Fruit fly (Drosophila melanogaster): ENCODE measurements around the gene CG8312.
A peak's percentile ranks its signal among the peaks of the same experiment; 100 is the strongest.

CG8312 gene

dm6 chr3R:9591769-9592388 lies 770 bp downstream of the CG8312 start:
- no peak for TF ChIP-seq CG8159 (tag; optimal IDR thresholded peaks at IDR 0.05)
- TF ChIP-seq CG15710 (tag; optimal IDR thresholded peaks at IDR 0.05): no peak
- TF ChIP-seq CG12605 (GFP tag; IDR thresholded peaks at IDR 0.05): no peak
- no peak for TF ChIP-seq CG17806 (tag; optimal IDR thresholded peaks at IDR 0.05)
- no peak for TF ChIP-seq Ets98B (GFP tag; IDR thresholded peaks at IDR 0.05)
- TF ChIP-seq CG34367 (tag; optimal IDR thresholded peaks at IDR 0.05): no peak
- TF ChIP-seq CG4496 (GFP tag; IDR thresholded peaks at IDR 0.05): no peak
- TF ChIP-seq CG13204 (GFP tag; optimal IDR thresholded peaks at IDR 0.05): no peak
- no peak for TF ChIP-seq CG10348 (GFP tag; IDR thresholded peaks at IDR 0.05)
- no peak for TF ChIP-seq gl (tag; optimal IDR thresholded peaks at IDR 0.05)
- no peak for TF ChIP-seq D1 (tag; optimal IDR thresholded peaks at IDR 0.05)
- no peak for TF ChIP-seq rn (GFP tag; IDR thresholded peaks at IDR 0.05)
- TF ChIP-seq Snoo (tag; optimal IDR thresholded peaks at IDR 0.05): no peak
- TF ChIP-seq CG14655 (GFP tag; optimal IDR thresholded peaks at IDR 0.05): no peak
- TF ChIP-seq Pif1B (GFP tag; optimal IDR thresholded peaks at IDR 0.05): no peak
- no peak for TF ChIP-seq CG9948 (tag; optimal IDR thresholded peaks at IDR 0.05)
- no peak for TF ChIP-seq CG32121 (GFP tag; IDR thresholded peaks at IDR 0.05)
- no peak for TF ChIP-seq EcR (GFP tag; optimal IDR thresholded peaks at IDR 0.05)
- no peak for TF ChIP-seq fd96Ca (GFP tag; IDR thresholded peaks at IDR 0.05)

DNA sequence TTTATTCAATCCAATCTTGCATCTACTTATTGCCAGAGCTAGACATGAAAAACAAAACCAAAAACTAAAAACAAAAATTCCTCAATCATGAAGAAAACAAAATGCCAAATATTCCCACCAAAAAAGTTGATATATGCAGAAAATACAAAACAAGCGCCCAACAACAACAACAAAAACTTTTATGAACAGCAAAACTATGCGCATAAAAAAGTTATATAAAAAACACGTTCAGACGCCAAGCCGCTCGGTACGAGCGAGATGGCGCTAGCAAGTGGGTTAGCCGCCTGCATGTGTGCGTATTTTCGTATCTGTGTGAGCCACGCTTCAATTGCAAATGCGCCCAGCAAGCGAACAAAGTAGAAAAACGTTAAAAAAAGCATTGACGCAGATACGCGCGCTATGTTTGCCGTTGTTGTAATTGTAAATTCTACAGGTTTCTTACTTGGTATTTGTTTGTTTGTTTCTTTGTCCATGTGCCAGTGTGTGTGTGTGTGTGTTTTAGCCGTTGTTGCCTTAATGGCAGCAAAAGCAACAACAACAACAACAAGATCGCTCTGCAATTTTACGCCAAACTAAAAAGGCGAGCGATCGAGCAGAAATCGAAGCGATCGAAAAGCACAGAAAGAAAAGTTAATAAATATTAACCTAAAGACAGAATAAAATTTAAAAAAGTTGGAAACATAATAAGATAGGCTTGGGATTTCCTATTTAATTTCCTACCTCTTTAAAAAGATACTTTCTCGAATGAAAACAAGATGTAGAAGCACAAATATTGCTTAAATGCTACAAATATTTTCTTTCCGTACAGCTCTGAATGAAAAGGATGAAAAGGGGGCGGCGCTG lies 2.5 kb downstream of the CG8312 start:
- TF ChIP-seq Ets98B (GFP tag; IDR thresholded peaks at IDR 0.05): peak; percentile 73
- peak; percentile 81 for TF ChIP-seq CG32121 (GFP tag; IDR thresholded peaks at IDR 0.05)
- no peak for TF ChIP-seq D1 (tag; optimal IDR thresholded peaks at IDR 0.05)
- TF ChIP-seq CG9948 (tag; optimal IDR thresholded peaks at IDR 0.05): peak; percentile 87
- peak; percentile 48 for TF ChIP-seq gl (tag; optimal IDR thresholded peaks at IDR 0.05)
- peak; percentile 56 for TF ChIP-seq Pif1B (GFP tag; optimal IDR thresholded peaks at IDR 0.05)
- no peak for TF ChIP-seq Snoo (tag; optimal IDR thresholded peaks at IDR 0.05)
- TF ChIP-seq CG34367 (tag; optimal IDR thresholded peaks at IDR 0.05): peak; percentile 70
- peak; percentile 84 for TF ChIP-seq CG15710 (tag; optimal IDR thresholded peaks at IDR 0.05)
- TF ChIP-seq CG4496 (GFP tag; IDR thresholded peaks at IDR 0.05): peak; percentile 81; the same call in 2 of the 3 replicates
- TF ChIP-seq rn (GFP tag; IDR thresholded peaks at IDR 0.05): peak; percentile 62
- peak; percentile 72 for TF ChIP-seq CG12605 (GFP tag; IDR thresholded peaks at IDR 0.05)
- peak; percentile 35 for TF ChIP-seq CG13204 (GFP tag; optimal IDR thresholded peaks at IDR 0.05)
- 0 out of 3 replicates have a peak, but pooled peaks have one; percentile 37 for TF ChIP-seq fd96Ca (GFP tag; IDR thresholded peaks at IDR 0.05)
- TF ChIP-seq CG8301 (tag; optimal IDR thresholded peaks at IDR 0.05): peak; percentile 69
- no peak for TF ChIP-seq EcR (GFP tag; optimal IDR thresholded peaks at IDR 0.05)
- TF ChIP-seq CG14655 (GFP tag; optimal IDR thresholded peaks at IDR 0.05): peak; percentile 76
- TF ChIP-seq CG10348 (GFP tag; IDR thresholded peaks at IDR 0.05): no peak
- TF ChIP-seq CG17806 (tag; optimal IDR thresholded peaks at IDR 0.05): peak; percentile 85
- peak; percentile 85 for TF ChIP-seq CG8159 (tag; optimal IDR thresholded peaks at IDR 0.05)
- TF ChIP-seq Pif1A (GFP tag; optimal IDR thresholded peaks at IDR 0.05): peak; percentile 62

DNA sequence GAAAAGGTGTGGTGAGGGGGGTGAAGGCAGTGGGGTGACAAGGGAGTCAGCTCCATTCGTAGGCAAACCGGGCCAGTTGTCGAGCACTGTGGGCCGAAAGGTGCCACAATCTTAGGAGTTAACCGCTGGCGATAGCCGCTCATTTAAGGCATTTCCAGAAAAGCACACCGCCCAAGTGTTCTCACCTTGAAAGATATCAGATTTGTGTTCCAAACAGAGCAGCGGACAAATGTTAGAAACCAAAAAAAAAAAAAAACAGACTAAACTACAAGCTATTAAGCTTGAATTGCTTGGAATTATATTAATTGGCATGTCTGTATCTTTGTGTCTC lies 3.1 kb downstream of the CG8312 start:
- TF ChIP-seq CG10348 (GFP tag; IDR thresholded peaks at IDR 0.05): no peak
- no peak for TF ChIP-seq Pif1B (GFP tag; optimal IDR thresholded peaks at IDR 0.05)
- peak; percentile 71 for TF ChIP-seq CG14655 (GFP tag; optimal IDR thresholded peaks at IDR 0.05)
- TF ChIP-seq gl (tag; optimal IDR thresholded peaks at IDR 0.05): no peak
- TF ChIP-seq CG15710 (tag; optimal IDR thresholded peaks at IDR 0.05): peak; percentile 39
- TF ChIP-seq CG8159 (tag; optimal IDR thresholded peaks at IDR 0.05): peak; percentile 63
- TF ChIP-seq fd96Ca (GFP tag; IDR thresholded peaks at IDR 0.05): no peak; the same call in 1 of the 3 replicates
- TF ChIP-seq CG17806 (tag; optimal IDR thresholded peaks at IDR 0.05): no peak
- TF ChIP-seq EcR (GFP tag; optimal IDR thresholded peaks at IDR 0.05): no peak
- TF ChIP-seq CG34367 (tag; optimal IDR thresholded peaks at IDR 0.05): peak; percentile 45
- peak; percentile 30 for TF ChIP-seq CG8301 (tag; optimal IDR thresholded peaks at IDR 0.05)
- no peak for TF ChIP-seq rn (GFP tag; IDR thresholded peaks at IDR 0.05)
- TF ChIP-seq Snoo (tag; optimal IDR thresholded peaks at IDR 0.05): no peak
- TF ChIP-seq CG32121 (GFP tag; IDR thresholded peaks at IDR 0.05): no peak

dm6 chr3R:9594839-9595238 lies 3.7 kb downstream of the CG8312 start:
- TF ChIP-seq CG15710 (tag; optimal IDR thresholded peaks at IDR 0.05) (no peak), CG10348 (GFP tag; IDR thresholded peaks at IDR 0.05) (no peak), EcR (GFP tag; optimal IDR thresholded peaks at IDR 0.05) (no peak), CG14655 (GFP tag; optimal IDR thresholded peaks at IDR 0.05) (no peak), fd96Ca (GFP tag; IDR thresholded peaks at IDR 0.05) (peak; percentile 66; the same call in 1 of the 3 replicates), rn (GFP tag; IDR thresholded peaks at IDR 0.05) (0 out of 2 replicates have a peak, but pooled peaks have one; percentile 29), CG9948 (tag; optimal IDR thresholded peaks at IDR 0.05) (no peak), gl (tag; optimal IDR thresholded peaks at IDR 0.05) (no peak), CG17806 (tag; optimal IDR thresholded peaks at IDR 0.05) (no peak), CG8159 (tag; optimal IDR thresholded peaks at IDR 0.05) (no peak), CG32121 (GFP tag; IDR thresholded peaks at IDR 0.05) (peak; percentile 24; the same call in 1 of the 2 replicates), CG12605 (GFP tag; IDR thresholded peaks at IDR 0.05) (peak; percentile 19; the same call in 1 of the 2 replicates), Ets98B (GFP tag; IDR thresholded peaks at IDR 0.05) (no peak; the same call in 1 of the 2 replicates)

dm6 chr3R:9595681-9596357 lies 4.7 kb downstream of the CG8312 start:
- no peak for TF ChIP-seq Ets98B (GFP tag; IDR thresholded peaks at IDR 0.05)
- TF ChIP-seq CG10348 (GFP tag; IDR thresholded peaks at IDR 0.05): no peak
- no peak for TF ChIP-seq CG8301 (tag; optimal IDR thresholded peaks at IDR 0.05)
- TF ChIP-seq EcR (GFP tag; optimal IDR thresholded peaks at IDR 0.05): no peak
- no peak for TF ChIP-seq Snoo (tag; optimal IDR thresholded peaks at IDR 0.05)
- TF ChIP-seq fd96Ca (GFP tag; IDR thresholded peaks at IDR 0.05): no peak
- no peak for TF ChIP-seq CG17806 (tag; optimal IDR thresholded peaks at IDR 0.05)
- TF ChIP-seq CG15710 (tag; optimal IDR thresholded peaks at IDR 0.05): no peak
- TF ChIP-seq CG8159 (tag; optimal IDR thresholded peaks at IDR 0.05): no peak
- no peak for TF ChIP-seq Pif1B (GFP tag; optimal IDR thresholded peaks at IDR 0.05)
- TF ChIP-seq CG34367 (tag; optimal IDR thresholded peaks at IDR 0.05): no peak
- TF ChIP-seq Pif1A (GFP tag; optimal IDR thresholded peaks at IDR 0.05): no peak
- no peak for TF ChIP-seq CG14655 (GFP tag; optimal IDR thresholded peaks at IDR 0.05)

Data from whole organism, pupa.